Worm (Caenorhabditis elegans) whole organism, L1 larva: ENCODE measurements around the gene C17H12.8.

ENCODE experiments used
- C16A3.4 ChIP-seq: fragments of 150-350 bp; optimal IDR thresholded peaks from 2 replicates; lab custom pipeline; 2014; ENCODE audit warnings: missing biosample characterization, missing genetic modification characterization
- alr-1 ChIP-seq: fragments of 200-800 bp; sonication (Bioruptor generic); optimal IDR thresholded peaks from 2 replicates; lab custom pipeline; 2018; ENCODE audit warnings: borderline replicate concordance, mild to moderate bottlenecking, missing genetic modification characterization, missing compliant biosample characterization
- blmp-1 ChIP-seq: fragments of 150-350 bp; optimal IDR thresholded peaks from 2 replicates; lab custom pipeline; 2014; ENCODE audit warnings: missing biosample characterization, missing genetic modification characterization
- ceh-63 ChIP-seq: fragments of 200-800 bp; sonication (Bioruptor generic); optimal IDR thresholded peaks from 2 replicates; lab custom pipeline; 2018; ENCODE audit warnings: mild to moderate bottlenecking, missing genetic modification characterization, missing compliant biosample characterization
- mab-9 ChIP-seq: fragments of 200-800 bp; sonication (Bioruptor generic); IDR thresholded peaks from 2 replicates; pipeline ENCODE4 v1.3.6; 2022; ENCODE audit warnings: missing genetic modification reagents, missing genetic modification characterization, missing compliant biosample characterization
- mep-1 ChIP-seq: fragments of 150-350 bp; optimal IDR thresholded peaks from 2 replicates; lab custom pipeline; 2014; ENCODE audit warnings: missing biosample characterization, missing genetic modification characterization
- nhr-237 ChIP-seq: fragments of 150-350 bp; optimal IDR thresholded peaks from 2 replicates; lab custom pipeline; 2014; ENCODE audit warnings: missing biosample characterization, missing genetic modification characterization
- pqm-1 ChIP-seq: sonication (generic microtip); optimal IDR thresholded peaks from 3 replicates; lab custom pipeline; 2017; ENCODE audit warnings: missing biosample characterization, missing genetic modification characterization
- unc-62 ChIP-seq: fragments of 150-350 bp; optimal IDR thresholded peaks from 2 replicates; lab custom pipeline; 2014; ENCODE audit warnings: missing biosample characterization, missing genetic modification reagents, missing genetic modification characterization
- unc-86 ChIP-seq: sonication (generic microtip); optimal IDR thresholded peaks from 2 replicates; lab custom pipeline; 2016; ENCODE audit warnings: missing genetic modification characterization, missing compliant biosample characterization
- ztf-11 ChIP-seq, 2 experiments: sonication (generic microtip); optimal IDR thresholded peaks; 2 replicates each; lab custom pipeline; 2016 to 2017; ENCODE audit warnings: missing genetic modification characterization in 2 of 2, missing biosample characterization in 1 of 2, missing compliant biosample characterization in 1 of 2

- TF ChIP-seq pqm-1 (no peak), ceh-63 (GFP tag; lab: Kevin White, UChicago) (no peak), nhr-237 (tag; lab: Kevin White, UChicago) (no peak), blmp-1 (tag; lab: Kevin White, UChicago) (no peak), C16A3.4 (tag; lab: Kevin White, UChicago) (no peak), unc-62 (no peak), alr-1 (tag; lab: Kevin White, UChicago) (no peak), ztf-11 (tag; optimal IDR thresholded peaks at IDR 0.05; lab: Kevin White, UChicago) (no peak), unc-86 (tag; lab: Kevin White, UChicago) (no peak), mab-9 (no peak), mep-1 (no peak)
Observed at ce11 chrIV:6829902-6830301, 11.4 kb downstream of the C17H12.8 start, which contains the start of gene H20E11.1.
